Worm (Caenorhabditis elegans) whole organism, L4/young adult: Measurements from ENCODE around the gene F47F2.1.

Experiments
- W03F9.2 ChIP-seq: fragments of 150-350 bp; optimal IDR thresholded peaks from 2 replicates; lab custom pipeline; 2014; ENCODE audit warnings: missing biosample characterization, missing genetic modification characterization
- dao-5 ChIP-seq: sonication (generic microtip); optimal IDR thresholded peaks from 2 replicates; lab custom pipeline; 2016; ENCODE audit warnings: missing genotype, missing genetic modification characterization, moderate library complexity, missing compliant biosample characterization
- him-1 ChIP-seq: sonication (generic microtip); optimal IDR thresholded peaks from 2 replicates; lab custom pipeline; 2016; ENCODE audit warnings: missing genotype, missing genetic modification reagents, missing genetic modification characterization, missing compliant biosample characterization

Gene F47F2.1

ce11 chrX:3938950-3939349, 60.6 kb downstream of the F47F2.1 start, which contains the start of gene T19D2.3:
T19D2.3 (plus strand) TSS chrX:3939250.
- no peak for TF ChIP-seq him-1 (tag; lab: Kevin White, UChicago)
- TF ChIP-seq dao-5 (tag; lab: Kevin White, UChicago) = no peak
- no peak for TF ChIP-seq W03F9.2 (tag; lab: Kevin White, UChicago)

DNA sequence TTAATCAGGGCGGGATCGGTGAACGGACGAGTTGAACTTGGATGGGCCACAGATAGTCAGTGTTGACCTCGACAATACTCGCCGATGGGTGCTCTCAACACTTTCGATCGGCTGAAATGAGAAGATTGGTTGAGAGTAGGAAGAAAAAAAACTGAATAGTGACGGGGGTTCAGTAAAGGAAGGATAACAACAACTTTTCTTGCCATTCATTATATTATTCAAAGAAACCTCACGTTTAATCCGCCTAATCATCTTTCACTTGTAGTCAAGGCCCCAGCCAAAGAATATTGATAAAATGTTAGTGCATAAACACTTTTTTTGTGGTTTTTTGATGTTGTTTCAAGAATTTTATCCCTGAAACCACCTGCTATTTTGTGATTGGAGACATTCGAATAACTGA, 63.9 kb downstream of the F47F2.1 start, which contains the start of gene T19D2.13:
TSS of gene T19D2.13 (minus strand) at position 101 of the 400 bp plus-strand sequence.
- no peak for TF ChIP-seq W03F9.2 (tag; lab: Kevin White, UChicago)
- no peak for TF ChIP-seq dao-5 (tag; lab: Kevin White, UChicago)
- TF ChIP-seq him-1 (tag; lab: Kevin White, UChicago) = no peak
